Fruit fly (Drosophila melanogaster) whole organism, pupa: ENCODE data around the gene TTLL5.

Experiments used
- CG12605 ChIP-seq: fragments of 200-800 bp; sonication (Bioruptor generic); IDR thresholded peaks from 2 replicates; pipeline ENCODE4 v1.3.6; 2022; ENCODE audit warnings: missing biosample characterization, missing genetic modification characterization
- CG13204 ChIP-seq: fragments of 200-800 bp; sonication (Bioruptor generic); optimal IDR thresholded peaks from 2 replicates; lab custom pipeline; 2018; ENCODE audit warnings: missing biosample characterization, mild to moderate bottlenecking, missing genetic modification characterization, moderate library complexity
- CG32121 ChIP-seq: fragments of 200-800 bp; sonication (Bioruptor generic); IDR thresholded peaks from 2 replicates; pipeline ENCODE4 v1.3.6; 2022; ENCODE audit warnings: missing biosample characterization, missing genetic modification characterization
- CG34367 ChIP-seq: fragments of 200-800 bp; sonication (Bioruptor generic); optimal IDR thresholded peaks from 2 replicates; lab custom pipeline; 2018; ENCODE audit warnings: missing biosample characterization, mild to moderate bottlenecking, missing genetic modification characterization
- CG8301 ChIP-seq: fragments of 200-800 bp; sonication (Bioruptor generic); optimal IDR thresholded peaks from 2 replicates; lab custom pipeline; 2018; ENCODE audit warnings: missing biosample characterization, mild to moderate bottlenecking, missing genetic modification characterization
- CG9948 ChIP-seq: fragments of 200-800 bp; sonication (Bioruptor generic); optimal IDR thresholded peaks from 2 replicates; lab custom pipeline; 2018; ENCODE audit warnings: missing biosample characterization, mild to moderate bottlenecking, missing genetic modification characterization, moderate library complexity
- EcR ChIP-seq: fragments of 200-800 bp; sonication (Bioruptor generic); optimal IDR thresholded peaks from 3 replicates; lab custom pipeline; 2019; ENCODE audit warnings: missing biosample characterization, missing genetic modification characterization, mild to moderate bottlenecking, moderate library complexity, missing genetic modification reagents
- Ets98B ChIP-seq: fragments of 200-800 bp; sonication (Bioruptor generic); IDR thresholded peaks from 2 replicates; pipeline ENCODE4 v1.3.6; 2022; ENCODE audit warnings: missing biosample characterization, missing genetic modification characterization
- Pif1A ChIP-seq: fragments of 200-800 bp; sonication (Bioruptor generic); optimal IDR thresholded peaks from 3 replicates; lab custom pipeline; 2016; ENCODE audit warnings: missing biosample characterization, missing genetic modification characterization
- Snoo ChIP-seq: fragments of 200-800 bp; sonication (Bioruptor generic); optimal IDR thresholded peaks from 3 replicates; lab custom pipeline; 2017; ENCODE audit warnings: missing biosample characterization, mild to moderate bottlenecking, missing genetic modification characterization, inconsistent platforms
- fd96Ca ChIP-seq: fragments of 200-800 bp; sonication (Bioruptor generic); IDR thresholded peaks from 3 replicates; pipeline ENCODE4 v1.3.6; 2022; ENCODE audit warnings: missing biosample characterization, missing genetic modification characterization
- gl ChIP-seq: fragments of 200-800 bp; sonication (Bioruptor generic); optimal IDR thresholded peaks from 2 replicates; lab custom pipeline; 2018; ENCODE audit warnings: missing biosample characterization, mild to moderate bottlenecking, missing genetic modification characterization
- rn ChIP-seq: fragments of 200-800 bp; sonication (Bioruptor generic); IDR thresholded peaks from 2 replicates; pipeline ENCODE4 v1.3.6; 2022; ENCODE audit warnings: missing biosample characterization, missing genetic modification characterization

- TF ChIP-seq CG9948 (no peak), CG32121 (peak; percentile 46; the same call in 1 of the 2 replicates), Ets98B (GFP tag; lab: Robert Waterston, UW) (no peak), gl (no peak), EcR (no peak), CG8301 (tag; lab: Kevin White, UChicago) (no peak), Pif1A (GFP tag; lab: Kevin White, UChicago) (no peak), Snoo (tag; lab: Kevin White, UChicago) (no peak), CG12605 (GFP tag; lab: Robert Waterston, UW) (no peak), CG34367 (no peak), rn (GFP tag; lab: Robert Waterston, UW) (no peak), fd96Ca (GFP tag; lab: Robert Waterston, UW) (no peak), CG13204 (no peak)
Measured at dm6 chr3R:25080446-25080845, 42.3 kb downstream of the TTLL5 start.
